Worm (Caenorhabditis elegans) whole organism, L4 larva: Measurements from ENCODE around the gene che-11.

Experiments used
- R02D3.7 ChIP-seq: fragments of 150-350 bp; sonication (generic microtip); optimal IDR thresholded peaks from 3 replicates; lab custom pipeline; 2014; ENCODE audit warnings: missing biosample characterization, missing genetic modification characterization
- ZK337.2 ChIP-seq: fragments of 200-800 bp; sonication (Bioruptor generic); IDR thresholded peaks from 2 replicates; pipeline ENCODE4 v1.3.6; 2022; ENCODE audit warnings: missing genetic modification reagents, missing genetic modification characterization, missing compliant biosample characterization
- ZK546.5 ChIP-seq, 2 experiments: sonication (generic microtip); optimal IDR thresholded peaks; 2 replicates each; lab custom pipeline; 2017; ENCODE audit warnings: missing biosample characterization in 2 of 2, missing genetic modification characterization in 2 of 2
- ceh-28 ChIP-seq: fragments of 150-350 bp; optimal IDR thresholded peaks from 2 replicates; lab custom pipeline; 2014; ENCODE audit warnings: missing biosample characterization, missing genetic modification reagents, missing genetic modification characterization
- daf-12 ChIP-seq: fragments of 150-350 bp; optimal IDR thresholded peaks from 2 replicates; lab custom pipeline; 2014; ENCODE audit warnings: missing biosample characterization, missing genetic modification reagents, missing genetic modification characterization
- dpl-1 ChIP-seq: fragments of 150-350 bp; optimal IDR thresholded peaks from 2 replicates; lab custom pipeline; 2014; ENCODE audit warnings: missing biosample characterization, missing genetic modification reagents, missing genetic modification characterization
- lim-7 ChIP-seq: fragments of 200-800 bp; sonication (Bioruptor generic); IDR thresholded peaks from 2 replicates; pipeline ENCODE4 v1.3.6; 2022; ENCODE audit warnings: missing genetic modification characterization, missing compliant biosample characterization
- lin-1 ChIP-seq: fragments of 200-800 bp; sonication (Bioruptor generic); IDR thresholded peaks from 2 replicates; pipeline ENCODE4 v1.3.6; 2022; ENCODE audit warnings: missing genetic modification reagents, missing genetic modification characterization, missing compliant biosample characterization
- nhr-102 ChIP-seq: sonication (generic microtip); optimal IDR thresholded peaks from 2 replicates; lab custom pipeline; 2016; ENCODE audit warnings: mild to moderate bottlenecking, missing genetic modification characterization, moderate library complexity, missing compliant biosample characterization
- nhr-11 ChIP-seq: fragments of 150-350 bp; optimal IDR thresholded peaks from 2 replicates; lab custom pipeline; 2014; ENCODE audit warnings: missing biosample characterization, missing genetic modification characterization
- nhr-237 ChIP-seq: sonication (generic microtip); optimal IDR thresholded peaks from 2 replicates; lab custom pipeline; 2017; ENCODE audit warnings: missing biosample characterization, missing genetic modification characterization
- nhr-42 ChIP-seq: fragments of 200-800 bp; sonication (Bioruptor generic); IDR thresholded peaks from 2 replicates; pipeline ENCODE4 v1.3.6; 2022; ENCODE audit warnings: missing genetic modification characterization, missing compliant biosample characterization
- set-16 ChIP-seq: fragments of 200-800 bp; sonication (Bioruptor generic); IDR thresholded peaks from 2 replicates; pipeline ENCODE4 v1.3.6; 2022; ENCODE audit warnings: missing genetic modification reagents, missing genetic modification characterization, missing compliant biosample characterization
- unc-62 ChIP-seq, 3 experiments: fragments of 150-350 bp in 1 of 3; sonication (generic microtip); optimal IDR thresholded peaks in 2 of 3; peaks in 1 of 3; 1 replicate in 1 of 3; 2 replicates in 2 of 3; lab custom pipeline; 2014 to 2017; ENCODE audit warnings: missing biosample characterization in 3 of 3, missing genetic modification characterization in 3 of 3, missing genetic modification reagents in 3 of 3, missing genotype in 1 of 3

ce11 chrV:12199474-12199873 is 49.0 kb upstream of the che-11 start:
- TF ChIP-seq nhr-102 (tag; lab: Kevin White, UChicago), result no peak
- TF ChIP-seq nhr-237, result no peak
- TF ChIP-seq daf-12 (tag; lab: Kevin White, UChicago), result no peak
- no peak for TF ChIP-seq dpl-1 (GFP tag; lab: Kevin White, UChicago)
- no peak for TF ChIP-seq lim-7 (GFP tag; lab: Robert Waterston, UW)
- TF ChIP-seq ZK546.5 (tag; optimal IDR thresholded peaks at IDR 0.05; lab: Kevin White, UChicago), result no peak
- TF ChIP-seq ceh-28 (tag; lab: Kevin White, UChicago), result no peak
- TF ChIP-seq nhr-11 (tag; lab: Kevin White, UChicago), result no peak
- TF ChIP-seq lin-1 (GFP tag; lab: Robert Waterston, UW), result no peak
- TF ChIP-seq unc-62 (GFP tag; optimal IDR thresholded peaks at IDR 0.05 in 1 of 2; lab: Kevin White, UChicago), result no peak
- TF ChIP-seq unc-62 (tag; optimal IDR thresholded peaks at IDR 0.05; lab: Kevin White, UChicago), result no peak
- no peak for TF ChIP-seq ZK337.2
- no peak for TF ChIP-seq set-16
- TF ChIP-seq R02D3.7 (tag; lab: Kevin White, UChicago), result no peak
- no peak for TF ChIP-seq nhr-42 (GFP tag; lab: Robert Waterston, UW)
